Fruit fly (Drosophila melanogaster) whole organism, prepupa: ENCODE data around the gene CG44006.

ENCODE experiments used
- CG10631 ChIP-seq: fragments of 200-800 bp; sonication (Bioruptor generic); optimal IDR thresholded peaks from 2 replicates; lab custom pipeline; 2016; ENCODE audit warnings: missing biosample characterization, missing genetic modification characterization
- CG10669 ChIP-seq: fragments of 200-800 bp; sonication (Bioruptor generic); optimal IDR thresholded peaks from 3 replicates; lab custom pipeline; 2018; ENCODE audit warnings: missing biosample characterization, mild to moderate bottlenecking, missing genetic modification characterization, moderate library complexity
- CG11294 ChIP-seq: fragments of 200-800 bp; sonication (Bioruptor generic); IDR thresholded peaks from 2 replicates; pipeline ENCODE4 v1.3.6; 2022; ENCODE audit warnings: missing biosample characterization, missing genetic modification characterization
- CG11762 ChIP-seq: fragments of 200-800 bp; sonication (Bioruptor generic); optimal IDR thresholded peaks from 3 replicates; lab custom pipeline; 2016; ENCODE audit warnings: missing biosample characterization, missing genetic modification characterization; ENCODE audit not compliant: insufficient read depth
- CG11902 ChIP-seq: fragments of 200-800 bp; sonication (Bioruptor generic); optimal IDR thresholded peaks from 3 replicates; lab custom pipeline; 2016; ENCODE audit warnings: missing biosample characterization, missing genetic modification characterization
- CG15336 ChIP-seq: fragments of 200-800 bp; sonication (Bioruptor generic); IDR thresholded peaks from 2 replicates; pipeline ENCODE4 v1.3.6; 2022; ENCODE audit warnings: missing biosample characterization, missing genetic modification characterization
- CG1621 ChIP-seq: fragments of 200-800 bp; sonication (Bioruptor generic); optimal IDR thresholded peaks from 3 replicates; lab custom pipeline; 2018; ENCODE audit warnings: missing biosample characterization, mild to moderate bottlenecking, missing genetic modification characterization
- CG16779 ChIP-seq: fragments of 200-800 bp; sonication (Bioruptor generic); optimal IDR thresholded peaks from 3 replicates; lab custom pipeline; 2017; ENCODE audit warnings: missing biosample characterization, mild to moderate bottlenecking, missing genetic modification characterization
- CG3032 ChIP-seq: fragments of 200-800 bp; optimal IDR thresholded peaks from 2 replicates; lab custom pipeline; 2019; ENCODE audit warnings: missing biosample characterization, mild to moderate bottlenecking, missing genetic modification characterization, moderate library complexity
- CG31627 ChIP-seq: fragments of 200-800 bp; sonication (Bioruptor generic); optimal IDR thresholded peaks from 3 replicates; lab custom pipeline; 2016; ENCODE audit warnings: missing biosample characterization, missing genetic modification characterization
- CG32006 ChIP-seq: fragments of 200-800 bp; sonication (Bioruptor generic); optimal IDR thresholded peaks from 3 replicates; lab custom pipeline; 2017; ENCODE audit warnings: missing biosample characterization, mild to moderate bottlenecking, missing genetic modification characterization
- CG34406 ChIP-seq: fragments of 200-800 bp; sonication (Bioruptor generic); optimal IDR thresholded peaks from 3 replicates; lab custom pipeline; 2016; ENCODE audit warnings: missing biosample characterization, missing genetic modification characterization
- CG3919 ChIP-seq: fragments of 200-800 bp; sonication (Bioruptor generic); optimal IDR thresholded peaks from 3 replicates; lab custom pipeline; 2016; ENCODE audit warnings: missing biosample characterization, missing genetic modification characterization
- CG4318 ChIP-seq: fragments of 200-800 bp; sonication (Bioruptor generic); optimal IDR thresholded peaks from 3 replicates; lab custom pipeline; 2017; ENCODE audit warnings: missing biosample characterization, mild to moderate bottlenecking, missing genetic modification characterization
- CG6163 ChIP-seq: fragments of 200-800 bp; sonication (Bioruptor generic); IDR thresholded peaks from 3 replicates; pipeline ENCODE4 v1.3.6; 2022; ENCODE audit warnings: missing biosample characterization, missing genetic modification characterization
- CG6276 ChIP-seq: fragments of 200-800 bp; sonication (Bioruptor generic); optimal IDR thresholded peaks from 2 replicates; lab custom pipeline; 2017; ENCODE audit warnings: missing biosample characterization, mild to moderate bottlenecking, missing genetic modification characterization
- CG6792 ChIP-seq: fragments of 200-800 bp; sonication (Bioruptor generic); optimal IDR thresholded peaks from 3 replicates; lab custom pipeline; 2016; ENCODE audit warnings: missing biosample characterization, missing genetic modification characterization
- CG6808 ChIP-seq: fragments of 200-800 bp; sonication (Bioruptor generic); optimal IDR thresholded peaks from 3 replicates; lab custom pipeline; 2017; ENCODE audit warnings: missing biosample characterization, missing genetic modification characterization, mild to moderate bottlenecking, moderate library complexity, missing genetic modification reagents
- CG7368 ChIP-seq: fragments of 200-800 bp; sonication (Bioruptor generic); optimal IDR thresholded peaks from 3 replicates; lab custom pipeline; 2016; ENCODE audit warnings: missing biosample characterization, missing genetic modification characterization
- CG8319 ChIP-seq: fragments of 200-800 bp; sonication (Bioruptor generic); optimal IDR thresholded peaks from 3 replicates; lab custom pipeline; 2016; ENCODE audit warnings: missing biosample characterization, missing genetic modification characterization
- CG8632 ChIP-seq: fragments of 200-800 bp; sonication (Bioruptor generic); optimal IDR thresholded peaks from 3 replicates; lab custom pipeline; 2016; ENCODE audit warnings: missing biosample characterization, missing genetic modification characterization
- CG9139 ChIP-seq: fragments of 200-800 bp; sonication (Bioruptor generic); optimal IDR thresholded peaks from 3 replicates; lab custom pipeline; 2017; ENCODE audit warnings: missing biosample characterization, mild to moderate bottlenecking, missing genetic modification characterization
- Eip75B ChIP-seq: fragments of 200-800 bp; sonication (Bioruptor generic); optimal IDR thresholded peaks from 3 replicates; lab custom pipeline; 2016; ENCODE audit warnings: missing biosample characterization, missing genetic modification characterization
- Ets21C ChIP-seq: fragments of 200-800 bp; sonication (Bioruptor generic); optimal IDR thresholded peaks from 3 replicates; lab custom pipeline; 2016; ENCODE audit warnings: missing biosample characterization, missing genetic modification characterization
- Ets96B ChIP-seq: fragments of 200-800 bp; optimal IDR thresholded peaks from 2 replicates; lab custom pipeline; 2019; ENCODE audit warnings: missing biosample characterization, mild to moderate bottlenecking, missing genetic modification characterization, moderate library complexity
- Hr38 ChIP-seq: sonication (Bioruptor generic); optimal IDR thresholded peaks from 2 replicates; lab custom pipeline; 2016; ENCODE audit warnings: missing biosample characterization, missing genetic modification characterization
- Hr39 ChIP-seq: fragments of 200-800 bp; sonication (Bioruptor generic); optimal IDR thresholded peaks from 2 replicates; lab custom pipeline; 2016; ENCODE audit warnings: missing biosample characterization, missing genetic modification characterization
- Hr4 ChIP-seq: fragments of 200-800 bp; sonication (Bioruptor generic); optimal IDR thresholded peaks from 3 replicates; lab custom pipeline; 2016; ENCODE audit warnings: missing biosample characterization, missing genetic modification characterization
- Lpt ChIP-seq: fragments of 200-800 bp; sonication (Bioruptor generic); optimal IDR thresholded peaks from 3 replicates; lab custom pipeline; 2016; ENCODE audit warnings: missing biosample characterization, missing genetic modification characterization
- Met ChIP-seq: fragments of 200-800 bp; sonication (Bioruptor generic); optimal IDR thresholded peaks from 3 replicates; lab custom pipeline; 2016; ENCODE audit warnings: missing biosample characterization, missing genetic modification characterization
- OdsH ChIP-seq: fragments of 200-800 bp; sonication (Bioruptor generic); optimal IDR thresholded peaks from 3 replicates; lab custom pipeline; 2016; ENCODE audit warnings: missing biosample characterization, missing genetic modification characterization
- Smox ChIP-seq: fragments of 200-800 bp; sonication (Bioruptor generic); optimal IDR thresholded peaks from 3 replicates; lab custom pipeline; 2016; ENCODE audit warnings: missing biosample characterization, missing genetic modification characterization
- Sox102F ChIP-seq: fragments of 200-800 bp; sonication (Bioruptor generic); optimal IDR thresholded peaks from 2 replicates; lab custom pipeline; 2016; ENCODE audit warnings: missing biosample characterization, mild to moderate bottlenecking, missing genetic modification characterization
- Sox14 ChIP-seq: fragments of 200-800 bp; sonication (Bioruptor generic); optimal IDR thresholded peaks from 3 replicates; lab custom pipeline; 2016; ENCODE audit warnings: missing biosample characterization, missing genetic modification characterization
- Sox15 ChIP-seq: fragments of 200-800 bp; sonication (Bioruptor generic); optimal IDR thresholded peaks from 3 replicates; lab custom pipeline; 2016; ENCODE audit warnings: missing biosample characterization, missing genetic modification characterization
- achi ChIP-seq: fragments of 200-800 bp; sonication (Bioruptor generic); optimal IDR thresholded peaks from 3 replicates; lab custom pipeline; 2016; ENCODE audit warnings: missing biosample characterization, missing genetic modification characterization
- acj6 ChIP-seq: fragments of 200-800 bp; sonication (Bioruptor generic); optimal IDR thresholded peaks from 3 replicates; lab custom pipeline; 2016; ENCODE audit warnings: missing biosample characterization, missing genetic modification characterization
- cyc ChIP-seq: fragments of 200-800 bp; sonication (Bioruptor generic); optimal IDR thresholded peaks from 3 replicates; lab custom pipeline; 2016; ENCODE audit warnings: missing biosample characterization, missing genetic modification characterization
- eg ChIP-seq: fragments of 200-800 bp; sonication (Bioruptor generic); IDR thresholded peaks from 3 replicates; pipeline ENCODE4 v1.3.6; 2022; ENCODE audit warnings: missing biosample characterization, missing genetic modification characterization
- esn ChIP-seq: fragments of 200-800 bp; sonication (Bioruptor generic); optimal IDR thresholded peaks from 2 replicates; lab custom pipeline; 2016; ENCODE audit warnings: missing biosample characterization, mild to moderate bottlenecking, missing genetic modification characterization, moderate library complexity
- fd85E ChIP-seq: fragments of 200-800 bp; sonication (Bioruptor generic); optimal IDR thresholded peaks from 3 replicates; lab custom pipeline; 2016; ENCODE audit warnings: missing biosample characterization, missing genetic modification characterization
- fkh ChIP-seq: fragments of 200-800 bp; sonication (Bioruptor generic); optimal IDR thresholded peaks from 3 replicates; lab custom pipeline; 2017; ENCODE audit warnings: missing biosample characterization, mild to moderate bottlenecking, missing genetic modification characterization, moderate library complexity
- lz ChIP-seq: fragments of 200-800 bp; sonication (Bioruptor generic); optimal IDR thresholded peaks from 3 replicates; lab custom pipeline; 2016; ENCODE audit warnings: missing biosample characterization, missing genetic modification characterization
- net ChIP-seq: fragments of 200-800 bp; sonication (Bioruptor generic); optimal IDR thresholded peaks from 3 replicates; lab custom pipeline; 2016; ENCODE audit warnings: missing biosample characterization, missing genetic modification characterization
- salr ChIP-seq, 2 experiments: fragments of 200-800 bp; sonication (Bioruptor generic); optimal IDR thresholded peaks; 3 replicates each; lab custom pipeline; 2016 to 2018; ENCODE audit warnings: missing biosample characterization in 2 of 2, missing genetic modification characterization in 2 of 2, mild to moderate bottlenecking in 1 of 2
- spab ChIP-seq: fragments of 200-800 bp; sonication (Bioruptor generic); optimal IDR thresholded peaks from 2 replicates; lab custom pipeline; 2017; ENCODE audit warnings: missing biosample characterization, mild to moderate bottlenecking, missing genetic modification characterization, missing genetic modification reagents
- ss ChIP-seq, 2 experiments: fragments of 200-800 bp; sonication (Bioruptor generic); optimal IDR thresholded peaks; 2 replicates in 1 of 2; 3 replicates in 1 of 2; lab custom pipeline; 2017 to 2018; ENCODE audit warnings: mild to moderate bottlenecking in 2 of 2, missing biosample characterization in 2 of 2, missing genetic modification characterization in 2 of 2, moderate library complexity in 1 of 2
- svp ChIP-seq: fragments of 200-800 bp; sonication (Bioruptor generic); peaks from one replicate; lab custom pipeline; 2016; ENCODE audit warnings: missing biosample characterization, missing genetic modification characterization
- topi ChIP-seq: fragments of 200-800 bp; sonication (Bioruptor generic); optimal IDR thresholded peaks from 3 replicates; lab custom pipeline; 2016; ENCODE audit warnings: missing biosample characterization, missing genetic modification characterization
- vri ChIP-seq: fragments of 200-800 bp; sonication (Bioruptor generic); optimal IDR thresholded peaks from 3 replicates; lab custom pipeline; 2016; ENCODE audit warnings: missing biosample characterization, mild to moderate bottlenecking, missing genetic modification characterization

Gene CG44006

dm6 chr3L:18079610-18080497 is 9.9 kb upstream of the CG44006 start:
- no peak for TF ChIP-seq fkh (GFP tag; lab: Kevin White, UChicago)
- peak; percentile 82 for TF ChIP-seq CG4318 (GFP tag; lab: Kevin White, UChicago)
- TF ChIP-seq CG31627 (GFP tag; lab: Kevin White, UChicago): no peak
- no peak for TF ChIP-seq fd85E (GFP tag; lab: Kevin White, UChicago)
- TF ChIP-seq CG9139: peak; percentile 88
- peak; percentile 87 for TF ChIP-seq CG16779 (tag; lab: Kevin White, UChicago)
- TF ChIP-seq Hr38 (GFP tag; lab: Kevin White, UChicago): no peak
- TF ChIP-seq lz (GFP tag; lab: Kevin White, UChicago): peak; percentile 28
- peak; percentile 59 for TF ChIP-seq net (GFP tag; lab: Kevin White, UChicago)
- peak; percentile 62 for TF ChIP-seq CG7368 (GFP tag; lab: Kevin White, UChicago)
- peak; percentile 37 for TF ChIP-seq Eip75B (GFP tag; lab: Kevin White, UChicago)
- TF ChIP-seq CG6792 (GFP tag; lab: Kevin White, UChicago): peak; percentile 41
- no peak for TF ChIP-seq Smox
- no peak for TF ChIP-seq Met (GFP tag; lab: Kevin White, UChicago)
- peak; percentile 87 for TF ChIP-seq CG32006 (GFP tag; lab: Kevin White, UChicago)
- TF ChIP-seq CG3919 (GFP tag; lab: Kevin White, UChicago): peak; percentile 71
- peak; percentile 5 for TF ChIP-seq topi (GFP tag; lab: Kevin White, UChicago)
- TF ChIP-seq CG11902: no peak
- no peak for TF ChIP-seq Ets21C (GFP tag; lab: Kevin White, UChicago)
- peak; percentile 74 for TF ChIP-seq Lpt
- peak; percentile 87 for TF ChIP-seq CG6808
- TF ChIP-seq achi (GFP tag; lab: Kevin White, UChicago): peak; percentile 73
- peak; percentile 75 for TF ChIP-seq spab (GFP tag; lab: Kevin White, UChicago)
- no peak for TF ChIP-seq CG8319 (GFP tag; lab: Kevin White, UChicago)
- peak; percentile 14 for TF ChIP-seq cyc
- TF ChIP-seq vri (GFP tag; lab: Kevin White, UChicago): no peak
- TF ChIP-seq CG11762 (GFP tag; lab: Kevin White, UChicago): peak; percentile 67
- TF ChIP-seq CG6276: peak; percentile 65
- peak; percentile 68 for TF ChIP-seq CG15336
- TF ChIP-seq CG11294 (GFP tag; lab: Robert Waterston, UW): no peak
- peak; percentile 67 for TF ChIP-seq OdsH (GFP tag; lab: Kevin White, UChicago)
- TF ChIP-seq acj6 (GFP tag; lab: Kevin White, UChicago): peak; percentile 66
- peak; percentile 27 for TF ChIP-seq CG8632 (GFP tag; lab: Kevin White, UChicago)
- peak; percentile 51 for TF ChIP-seq svp (GFP tag; lab: Kevin White, UChicago)
- TF ChIP-seq Sox14: peak; percentile 43
- TF ChIP-seq CG6163 (GFP tag; lab: Robert Waterston, UW): peak; percentile 88
- no peak for TF ChIP-seq Hr39 (GFP tag; lab: Kevin White, UChicago)
- peak; percentile 89 for TF ChIP-seq CG10631
- peak; percentile 79 for TF ChIP-seq Ets96B
- TF ChIP-seq ss (GFP tag; optimal IDR thresholded peaks at IDR 0.05; lab: Kevin White, UChicago): peak; percentile 85 to 88
- peak; percentile 18 for TF ChIP-seq esn
- TF ChIP-seq salr (GFP tag; optimal IDR thresholded peaks at IDR 0.05; lab: Kevin White, UChicago): peak; percentile 13 to 87
- peak; percentile 73 for TF ChIP-seq Hr4 (GFP tag; lab: Kevin White, UChicago)
- no peak for TF ChIP-seq Sox15 (GFP tag; lab: Kevin White, UChicago)
- peak; percentile 36 for TF ChIP-seq CG10669
- TF ChIP-seq eg (GFP tag; lab: Robert Waterston, UW): peak; percentile 80
- peak; percentile 78 for TF ChIP-seq CG3032 (tag; lab: Kevin White, UChicago)
- TF ChIP-seq CG34406 (GFP tag; lab: Kevin White, UChicago): peak; percentile 23
- TF ChIP-seq Sox102F (GFP tag; lab: Kevin White, UChicago): peak; percentile 35
- peak; percentile 42 for TF ChIP-seq CG1621 (tag; lab: Kevin White, UChicago)
